Worm (Caenorhabditis elegans): ENCODE results near the gene hadb-1.

ce11 chrIII:8668717-8669116 is 19.6 kb downstream of the hadb-1 start:
- TF ChIP-seq unc-39 (tag; optimal IDR thresholded peaks at IDR 0.05) (no peak), peb-1 (tag; optimal IDR thresholded peaks at IDR 0.05) (no peak), lin-11 (tag; optimal IDR thresholded peaks at IDR 0.05) (no peak), fos-1 (tag; optimal IDR thresholded peaks at IDR 0.05) (no peak), nhr-6 (tag; optimal IDR thresholded peaks at IDR 0.05) (no peak)
